Worm (Caenorhabditis elegans) whole organism, L4 larva: Measurements from ENCODE around the gene del-1.

ENCODE experiments used
- D1046.2 ChIP-seq: fragments of 200-800 bp; sonication (Bioruptor generic); IDR thresholded peaks from 2 replicates; pipeline ENCODE4 v1.3.6; 2022; ENCODE audit warnings: missing genetic modification characterization, missing compliant biosample characterization
- F10B5.3 ChIP-seq: sonication (generic microtip); optimal IDR thresholded peaks from 2 replicates; lab custom pipeline; 2016; ENCODE audit warnings: mild to moderate bottlenecking, missing genetic modification characterization, missing compliant biosample characterization
- F26F4.8 ChIP-seq: fragments of 200-800 bp; sonication (Bioruptor generic); conservative IDR thresholded peaks from 2 replicates; pipeline ENCODE4 v1.3.6; 2022; ENCODE audit warnings: missing genetic modification characterization, missing compliant biosample characterization
- F49E8.2 ChIP-seq: sonication (generic microtip); optimal IDR thresholded peaks from 2 replicates; lab custom pipeline; 2016; ENCODE audit warnings: missing compliant biosample characterization, mild to moderate bottlenecking, missing genetic modification characterization, borderline replicate concordance
- T20F7.1 ChIP-seq: fragments of 200-800 bp; sonication (Bioruptor generic); optimal IDR thresholded peaks from 2 replicates; lab custom pipeline; 2018; ENCODE audit warnings: mild to moderate bottlenecking, missing genetic modification characterization, missing compliant biosample characterization
- T26A8.4 ChIP-seq: fragments of 200-800 bp; sonication (Bioruptor generic); IDR thresholded peaks from 2 replicates; pipeline ENCODE4 v1.3.6; 2022; ENCODE audit warnings: missing genetic modification characterization, missing compliant biosample characterization
- Y105C5A.15 ChIP-seq: fragments of 200-800 bp; sonication (Bioruptor generic); IDR thresholded peaks from 2 replicates; pipeline ENCODE4 v1.3.6; 2022; ENCODE audit warnings: missing genetic modification characterization, missing compliant biosample characterization
- Y48G9A.11 ChIP-seq: fragments of 200-800 bp; sonication (Bioruptor generic); IDR thresholded peaks from 2 replicates; pipeline ENCODE4 v1.3.6; 2022; ENCODE audit warnings: missing genetic modification reagents, missing genetic modification characterization, missing compliant biosample characterization
- Y75B8A.6 ChIP-seq: fragments of 200-800 bp; sonication (Bioruptor generic); IDR thresholded peaks from 2 replicates; pipeline ENCODE4 v1.3.6; 2022; ENCODE audit warnings: missing genetic modification reagents, missing genetic modification characterization, missing compliant biosample characterization
- ZK546.5 ChIP-seq, 2 experiments: sonication (generic microtip); optimal IDR thresholded peaks; 2 replicates each; lab custom pipeline; 2017; ENCODE audit warnings: missing biosample characterization in 2 of 2, missing genetic modification characterization in 2 of 2
- arid-1 ChIP-seq: fragments of 200-800 bp; sonication (Bioruptor generic); conservative IDR thresholded peaks from 2 replicates; pipeline ENCODE4 v1.3.6; 2022; ENCODE audit warnings: missing genetic modification reagents, missing genetic modification characterization, missing compliant biosample characterization
- ceh-32 ChIP-seq: sonication (generic microtip); optimal IDR thresholded peaks from 2 replicates; lab custom pipeline; 2016; ENCODE audit warnings: mild to moderate bottlenecking, missing genetic modification characterization, missing compliant biosample characterization; ENCODE audit not compliant: poor library complexity
- cey-2 ChIP-seq: sonication (generic microtip); optimal IDR thresholded peaks from 3 replicates; lab custom pipeline; 2017; ENCODE audit warnings: missing genetic modification characterization, mild to moderate bottlenecking, missing compliant biosample characterization, antibody characterized with exemption, borderline replicate concordance; ENCODE audit not compliant: insufficient read depth
- daf-16 ChIP-seq, 3 experiments: sonication (generic microtip); optimal IDR thresholded peaks; 2 replicates each; lab custom pipeline; 2016 to 2017; ENCODE audit warnings: missing genetic modification characterization in 3 of 3, missing genetic modification reagents in 3 of 3, mild to moderate bottlenecking in 2 of 3, missing compliant biosample characterization in 2 of 3, missing biosample characterization in 1 of 3, moderate library complexity in 1 of 3
- daf-19 ChIP-seq: fragments of 200-800 bp; sonication (Bioruptor generic); conservative IDR thresholded peaks from 2 replicates; pipeline ENCODE4 v1.3.6; 2022; ENCODE audit warnings: missing genetic modification characterization, missing compliant biosample characterization
- daf-8 ChIP-seq: fragments of 200-800 bp; sonication (Bioruptor generic); IDR thresholded peaks from 2 replicates; pipeline ENCODE4 v1.3.6; 2022; ENCODE audit warnings: missing genetic modification characterization, missing compliant biosample characterization
- dmd-6 ChIP-seq: fragments of 200-800 bp; sonication (Bioruptor generic); IDR thresholded peaks from 2 replicates; pipeline ENCODE4 v1.3.6; 2022; ENCODE audit warnings: missing genetic modification reagents, missing genetic modification characterization, missing compliant biosample characterization
- dmd-8 ChIP-seq: fragments of 200-800 bp; sonication (Bioruptor generic); IDR thresholded peaks from 2 replicates; pipeline ENCODE4 v1.3.6; 2022; ENCODE audit warnings: missing genetic modification characterization, missing compliant biosample characterization
- dmd-9 ChIP-seq: fragments of 200-800 bp; sonication (Bioruptor generic); IDR thresholded peaks from 2 replicates; pipeline ENCODE4 v1.3.6; 2022; ENCODE audit warnings: missing genetic modification reagents, missing genetic modification characterization, missing compliant biosample characterization
- dpl-1 ChIP-seq: fragments of 150-350 bp; optimal IDR thresholded peaks from 2 replicates; lab custom pipeline; 2014; ENCODE audit warnings: missing biosample characterization, missing genetic modification reagents, missing genetic modification characterization
- egl-27 ChIP-seq: sonication (generic microtip); optimal IDR thresholded peaks from 3 replicates; lab custom pipeline; 2017; ENCODE audit warnings: missing biosample characterization, missing genetic modification reagents, missing genetic modification characterization
- egl-43 ChIP-seq: fragments of 200-800 bp; sonication (Bioruptor generic); IDR thresholded peaks from 2 replicates; pipeline ENCODE4 v1.3.6; 2022; ENCODE audit warnings: missing genetic modification reagents, missing genetic modification characterization, missing compliant biosample characterization
- hlh-11 ChIP-seq: fragments of 200-800 bp; sonication (Bioruptor generic); optimal IDR thresholded peaks from 2 replicates; lab custom pipeline; 2018; ENCODE audit warnings: mild to moderate bottlenecking, missing genetic modification characterization, missing compliant biosample characterization
- hmg-1.1 ChIP-seq: fragments of 200-800 bp; sonication (Bioruptor generic); IDR thresholded peaks from 2 replicates; pipeline ENCODE4 v1.3.6; 2022; ENCODE audit warnings: missing genetic modification reagents, missing genetic modification characterization, missing compliant biosample characterization
- jun-1 ChIP-seq: fragments of 150-350 bp; optimal IDR thresholded peaks from 2 replicates; lab custom pipeline; 2014; ENCODE audit warnings: missing biosample characterization, missing genetic modification reagents, missing genetic modification characterization
- lim-7 ChIP-seq: fragments of 200-800 bp; sonication (Bioruptor generic); IDR thresholded peaks from 2 replicates; pipeline ENCODE4 v1.3.6; 2022; ENCODE audit warnings: missing genetic modification characterization, missing compliant biosample characterization
- lin-15B ChIP-seq: fragments of 150-350 bp; sonication (generic microtip); optimal IDR thresholded peaks from 3 replicates; lab custom pipeline; 2014; ENCODE audit warnings: missing biosample characterization, missing genetic modification characterization
- lin-39 ChIP-seq: fragments of 150-350 bp; optimal IDR thresholded peaks from 2 replicates; lab custom pipeline; 2014; ENCODE audit warnings: missing biosample characterization, missing genetic modification reagents, missing genetic modification characterization
- mdl-1 ChIP-seq, 2 experiments: fragments of 150-350 bp in 1 of 2; sonication (generic microtip) in 1 of 2; optimal IDR thresholded peaks; 2 replicates each; lab custom pipeline; 2014 to 2017; ENCODE audit warnings: missing biosample characterization in 2 of 2, missing genetic modification characterization in 2 of 2
- mdt-29 ChIP-seq: fragments of 200-800 bp; sonication (Bioruptor generic); IDR thresholded peaks from 2 replicates; pipeline ENCODE4 v1.3.6; 2022; ENCODE audit warnings: missing genetic modification reagents, missing genetic modification characterization, missing compliant biosample characterization
- mes-2 ChIP-seq: sonication (generic microtip); optimal IDR thresholded peaks from 2 replicates; lab custom pipeline; 2016; ENCODE audit warnings: missing genotype, mild to moderate bottlenecking, missing genetic modification characterization, missing compliant biosample characterization; ENCODE audit not compliant: poor library complexity, severe bottlenecking
- nhr-102 ChIP-seq: sonication (generic microtip); optimal IDR thresholded peaks from 2 replicates; lab custom pipeline; 2016; ENCODE audit warnings: mild to moderate bottlenecking, missing genetic modification characterization, moderate library complexity, missing compliant biosample characterization
- nhr-11 ChIP-seq: fragments of 150-350 bp; optimal IDR thresholded peaks from 2 replicates; lab custom pipeline; 2014; ENCODE audit warnings: missing biosample characterization, missing genetic modification characterization
- nhr-111 ChIP-seq: fragments of 200-800 bp; sonication (Bioruptor generic); optimal IDR thresholded peaks from 2 replicates; lab custom pipeline; 2018; ENCODE audit warnings: mild to moderate bottlenecking, missing genetic modification characterization, missing compliant biosample characterization
- nhr-237 ChIP-seq: sonication (generic microtip); optimal IDR thresholded peaks from 2 replicates; lab custom pipeline; 2017; ENCODE audit warnings: missing biosample characterization, missing genetic modification characterization
- nhr-41 ChIP-seq: fragments of 200-800 bp; sonication (Bioruptor generic); IDR thresholded peaks from 2 replicates; pipeline ENCODE4 v1.3.6; 2022; ENCODE audit warnings: missing genetic modification reagents, missing genetic modification characterization, missing compliant biosample characterization
- nhr-42 ChIP-seq: fragments of 200-800 bp; sonication (Bioruptor generic); IDR thresholded peaks from 2 replicates; pipeline ENCODE4 v1.3.6; 2022; ENCODE audit warnings: missing genetic modification characterization, missing compliant biosample characterization
- nhr-48 ChIP-seq: sonication (generic microtip); optimal IDR thresholded peaks from 2 replicates; lab custom pipeline; 2016; ENCODE audit warnings: mild to moderate bottlenecking, missing genetic modification characterization, missing compliant biosample characterization
- nhr-6 ChIP-seq: fragments of 150-350 bp; optimal IDR thresholded peaks from 2 replicates; lab custom pipeline; 2014; ENCODE audit warnings: missing biosample characterization, missing genetic modification characterization
- php-3 ChIP-seq: fragments of 200-800 bp; sonication (Bioruptor generic); IDR thresholded peaks from 2 replicates; pipeline ENCODE4 v1.3.6; 2022; ENCODE audit warnings: missing genetic modification reagents, missing genetic modification characterization, missing compliant biosample characterization
- rbr-2 ChIP-seq: sonication (generic microtip); optimal IDR thresholded peaks from 2 replicates; lab custom pipeline; 2016; ENCODE audit warnings: missing genotype, missing genetic modification characterization, missing compliant biosample characterization
- saeg-2 ChIP-seq: fragments of 200-800 bp; sonication (Bioruptor generic); IDR thresholded peaks from 2 replicates; pipeline ENCODE4 v1.3.6; 2022; ENCODE audit warnings: missing genetic modification reagents, missing genetic modification characterization, missing compliant biosample characterization
- skn-1 ChIP-seq: fragments of 150-350 bp; optimal IDR thresholded peaks from 2 replicates; lab custom pipeline; 2014; ENCODE audit warnings: missing biosample characterization, missing genetic modification characterization
- tag-97 ChIP-seq: fragments of 200-800 bp; sonication (Bioruptor generic); IDR thresholded peaks from 2 replicates; pipeline ENCODE4 v1.3.6; 2022; ENCODE audit warnings: missing genetic modification characterization, missing compliant biosample characterization
- tra-1 ChIP-seq: fragments of 200-800 bp; sonication (Bioruptor generic); IDR thresholded peaks from 2 replicates; pipeline ENCODE4 v1.3.6; 2022; ENCODE audit warnings: missing genetic modification reagents, missing genetic modification characterization, missing compliant biosample characterization
- zag-1 ChIP-seq: fragments of 150-350 bp; optimal IDR thresholded peaks from 2 replicates; lab custom pipeline; 2014; ENCODE audit warnings: missing biosample characterization, missing genetic modification characterization
- zfp-2 ChIP-seq: sonication (generic microtip); optimal IDR thresholded peaks from 2 replicates; lab custom pipeline; 2016; ENCODE audit warnings: mild to moderate bottlenecking, missing genetic modification characterization, missing compliant biosample characterization
- zfp-3 ChIP-seq: fragments of 200-800 bp; sonication (Bioruptor generic); conservative IDR thresholded peaks from 2 replicates; pipeline ENCODE4 v1.3.6; 2022; ENCODE audit warnings: missing genetic modification reagents, missing genetic modification characterization, missing compliant biosample characterization
- zip-11 ChIP-seq: fragments of 200-800 bp; sonication (Bioruptor generic); IDR thresholded peaks from 2 replicates; pipeline ENCODE4 v1.3.6; 2022; ENCODE audit warnings: missing genetic modification characterization, missing compliant biosample characterization
- ztf-7 ChIP-seq: fragments of 150-350 bp; optimal IDR thresholded peaks from 2 replicates; lab custom pipeline; 2014; ENCODE audit warnings: missing biosample characterization, missing genetic modification characterization

del-1 gene

DNA sequence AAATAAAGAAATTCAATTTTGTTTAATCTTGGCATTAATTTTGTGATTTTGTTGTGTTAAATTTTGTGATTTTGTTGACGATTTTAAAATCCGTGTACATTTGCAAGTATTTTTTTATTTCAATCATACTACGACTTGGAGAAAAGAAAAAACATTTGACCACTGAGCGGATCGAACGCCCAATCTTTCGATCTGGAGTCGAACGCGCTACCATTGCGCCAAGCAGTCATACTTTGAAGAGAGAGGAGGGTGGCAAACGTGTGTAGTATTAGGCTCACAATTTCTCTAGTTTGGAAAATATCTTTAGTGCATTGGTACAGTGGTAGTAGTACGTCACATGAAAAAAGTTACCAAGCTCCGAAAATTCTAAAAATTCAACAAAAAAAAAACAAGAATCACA lies 39.1 kb upstream of the del-1 start:
- TF ChIP-seq nhr-237 (tag; lab: Kevin White, UChicago) (no peak), mes-2 (no peak), tag-97 (GFP tag; lab: Robert Waterston, UW) (no peak), T20F7.1 (GFP tag; lab: Kevin White, UChicago) (no peak), ceh-32 (tag; lab: Kevin White, UChicago) (no peak), F10B5.3 (no peak), zag-1 (no peak), hmg-1.1 (GFP tag; lab: Robert Waterston, UW) (no peak), F49E8.2 (no peak), lin-15B (no peak), Y75B8A.6 (GFP tag; lab: Robert Waterston, UW) (no peak), arid-1 (GFP tag; lab: Robert Waterston, UW) (no peak), mdt-29 (GFP tag; lab: Robert Waterston, UW) (no peak), mdl-1 (tag; optimal IDR thresholded peaks at IDR 0.05; lab: Kevin White, UChicago) (no peak), T26A8.4 (GFP tag; lab: Robert Waterston, UW) (no peak), zfp-3 (GFP tag; lab: Robert Waterston, UW) (no peak), nhr-6 (tag; lab: Kevin White, UChicago) (peak; percentile 60), jun-1 (tag; lab: Kevin White, UChicago) (no peak), daf-16 (GFP tag; optimal IDR thresholded peaks at IDR 0.05; lab: Kevin White, UChicago) (peak in 1 of 2 experiments; percentile 68), daf-16 (tag; optimal IDR thresholded peaks at IDR 0.05; lab: Kevin White, UChicago) (peak; percentile 59), D1046.2 (GFP tag; lab: Robert Waterston, UW) (no peak), Y105C5A.15 (GFP tag; lab: Robert Waterston, UW) (peak; percentile 48; the same call in 1 of the 2 replicates), tra-1 (GFP tag; lab: Robert Waterston, UW) (peak; percentile 48; the same call in 1 of the 2 replicates), dpl-1 (GFP tag; lab: Kevin White, UChicago) (no peak), F26F4.8 (GFP tag; lab: Robert Waterston, UW) (peak; percentile 88), daf-19 (GFP tag; lab: Robert Waterston, UW) (no peak), rbr-2 (peak; percentile 25), php-3 (GFP tag; lab: Robert Waterston, UW) (no peak), nhr-48 (tag; lab: Kevin White, UChicago) (peak; percentile 20), nhr-41 (GFP tag; lab: Robert Waterston, UW) (0 out of 2 replicates have a peak, but pooled peaks have one; percentile 25), zfp-2 (tag; lab: Kevin White, UChicago) (no peak), egl-27 (no peak), nhr-111 (GFP tag; lab: Kevin White, UChicago) (no peak), ztf-7 (tag; lab: Kevin White, UChicago) (peak; percentile 28), skn-1 (tag; lab: Kevin White, UChicago) (no peak), egl-43 (GFP tag; lab: Robert Waterston, UW) (no peak), cey-2 (tag; lab: Kevin White, UChicago) (no peak), ZK546.5 (tag; optimal IDR thresholded peaks at IDR 0.05; lab: Kevin White, UChicago) (no peak), lin-39 (tag; lab: Kevin White, UChicago) (no peak), dmd-9 (GFP tag; lab: Robert Waterston, UW) (no peak), saeg-2 (no peak), nhr-42 (GFP tag; lab: Robert Waterston, UW) (no peak), zip-11 (no peak), daf-8 (GFP tag; lab: Robert Waterston, UW) (0 out of 2 replicates have a peak, but pooled peaks have one; percentile 49), lim-7 (GFP tag; lab: Robert Waterston, UW) (peak; percentile 89), nhr-11 (peak; percentile 14), dmd-6 (GFP tag; lab: Robert Waterston, UW) (peak; percentile 50; the same call in 1 of the 2 replicates), hlh-11 (tag; lab: Kevin White, UChicago) (no peak), dmd-8 (GFP tag; lab: Robert Waterston, UW) (0 out of 2 replicates have a peak, but pooled peaks have one; percentile 64), nhr-102 (tag; lab: Kevin White, UChicago) (peak; percentile 42), Y48G9A.11 (GFP tag; lab: Robert Waterston, UW) (no peak)
